Worm (Caenorhabditis elegans): Measurements from ENCODE around the gene C08B6.18.

DNA sequence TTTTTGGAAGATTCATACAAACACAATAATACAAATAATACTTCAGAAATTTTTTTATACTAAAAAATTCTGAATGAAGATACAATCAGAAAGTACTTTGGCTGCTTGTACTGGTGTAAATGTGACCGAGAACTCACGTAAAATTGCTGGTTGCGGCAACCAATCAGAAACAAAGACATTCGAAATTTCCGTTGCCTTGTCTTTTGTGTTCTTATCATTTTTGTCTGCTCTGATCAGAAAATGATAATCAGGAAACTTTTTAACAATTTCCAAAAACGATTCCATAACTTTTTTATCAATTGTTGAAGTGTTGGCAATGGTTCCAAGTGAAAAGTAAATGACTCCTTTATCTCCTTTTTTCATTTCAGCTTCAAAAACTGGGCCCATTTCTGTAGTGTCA, 37.0 kb downstream of the C08B6.18 start:
- TF ChIP-seq lin-35 (GFP tag; optimal IDR thresholded peaks at IDR 0.05) (no peak), nhr-90 (tag; optimal IDR thresholded peaks at IDR 0.05) (no peak), F33H1.4 (GFP tag; IDR thresholded peaks at IDR 0.05) (no peak), pha-4 (tag; optimal IDR thresholded peaks at IDR 0.05) (no peak), repo-1 (tag; optimal IDR thresholded peaks at IDR 0.05) (no peak), bed-1 (GFP tag; IDR thresholded peaks at IDR 0.05) (no peak), him-1 (tag; optimal IDR thresholded peaks at IDR 0.05) (no peak), ceh-79 (tag; optimal IDR thresholded peaks at IDR 0.05) (no peak)

All from whole organism, young adult.